Worm (Caenorhabditis elegans) whole organism, late embryonic: ENCODE results near the gene daf-22.

Source experiments
- ceh-24 ChIP-seq: sonication (generic microtip); optimal IDR thresholded peaks from 2 replicates; lab custom pipeline; 2016; ENCODE audit warnings: mild to moderate bottlenecking, missing genetic modification characterization, missing compliant biosample characterization
- ceh-30 ChIP-seq: fragments of 150-350 bp; optimal IDR thresholded peaks from 2 replicates; lab custom pipeline; 2014; ENCODE audit warnings: missing biosample characterization, missing genetic modification characterization
- dmd-4 ChIP-seq: sonication (generic microtip); optimal IDR thresholded peaks from 2 replicates; lab custom pipeline; 2016; ENCODE audit warnings: borderline replicate concordance, missing genetic modification characterization, missing compliant biosample characterization
- dve-1 ChIP-seq: sonication (generic microtip); optimal IDR thresholded peaks from 2 replicates; lab custom pipeline; 2017; ENCODE audit warnings: antibody characterized with exemption, mild to moderate bottlenecking, missing genetic modification characterization, missing compliant biosample characterization
- ets-4 ChIP-seq: sonication (generic microtip); optimal IDR thresholded peaks from 2 replicates; lab custom pipeline; 2016; ENCODE audit warnings: missing genetic modification characterization, missing compliant biosample characterization
- fkh-10 ChIP-seq: fragments of 150-350 bp; optimal IDR thresholded peaks from 2 replicates; lab custom pipeline; 2014; ENCODE audit warnings: missing biosample characterization, missing genetic modification reagents, missing genetic modification characterization
- gmeb-2 ChIP-seq: sonication (generic microtip); optimal IDR thresholded peaks from 2 replicates; lab custom pipeline; 2016; ENCODE audit warnings: missing genetic modification characterization, inconsistent platforms, missing compliant biosample characterization
- hlh-30 ChIP-seq: sonication (generic microtip); optimal IDR thresholded peaks from 2 replicates; lab custom pipeline; 2017; ENCODE audit warnings: antibody characterized with exemption, missing genetic modification characterization, missing compliant biosample characterization; ENCODE audit not compliant: insufficient read depth
- nfya-1 ChIP-seq: sonication (generic microtip); optimal IDR thresholded peaks from 2 replicates; lab custom pipeline; 2017; ENCODE audit warnings: missing genetic modification characterization, mild to moderate bottlenecking, missing compliant biosample characterization, antibody characterized with exemption, moderate library complexity
- nhr-11 ChIP-seq: fragments of 150-350 bp; optimal IDR thresholded peaks from 2 replicates; lab custom pipeline; 2014; ENCODE audit warnings: missing biosample characterization, missing genetic modification characterization
- nhr-232 ChIP-seq: sonication (generic microtip); optimal IDR thresholded peaks from 2 replicates; lab custom pipeline; 2016; ENCODE audit warnings: missing genetic modification characterization, missing compliant biosample characterization
- odd-2 ChIP-seq: sonication (generic microtip); optimal IDR thresholded peaks from 2 replicates; lab custom pipeline; 2017; ENCODE audit warnings: antibody characterized with exemption, mild to moderate bottlenecking, missing genetic modification characterization, missing compliant biosample characterization
- pqm-1 ChIP-seq: sonication (generic microtip); optimal IDR thresholded peaks from 2 replicates; lab custom pipeline; 2016; ENCODE audit warnings: missing genetic modification characterization, missing compliant biosample characterization

DNA sequence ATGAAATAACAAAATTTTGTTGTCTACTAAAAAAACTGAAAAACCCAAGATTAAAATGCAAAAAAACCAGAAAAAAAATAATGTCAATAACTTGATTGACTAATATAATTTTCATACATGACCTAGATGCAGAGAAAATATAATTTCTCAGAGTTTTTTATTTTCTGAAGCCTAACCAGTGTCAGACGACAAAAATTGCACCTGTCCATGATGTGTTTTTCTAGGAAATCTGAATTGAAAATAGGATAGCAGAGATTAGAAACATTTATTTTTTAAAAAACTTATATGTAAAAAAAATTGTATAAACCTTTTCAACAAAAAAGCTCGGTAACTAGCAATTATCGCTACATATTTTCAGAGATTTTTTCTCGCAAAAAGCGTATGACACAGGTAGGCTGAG lies 7.5 kb downstream of the daf-22 start:
- no peak for TF ChIP-seq nfya-1 (tag; lab: Kevin White, UChicago)
- TF ChIP-seq nhr-11 (tag; lab: Kevin White, UChicago): no peak
- no peak for TF ChIP-seq hlh-30 (tag; lab: Kevin White, UChicago)
- no peak for TF ChIP-seq odd-2 (tag; lab: Kevin White, UChicago)
- no peak for TF ChIP-seq ceh-30 (tag; lab: Kevin White, UChicago)
- no peak for TF ChIP-seq dmd-4 (tag; lab: Kevin White, UChicago)
- no peak for TF ChIP-seq nhr-232 (tag; lab: Kevin White, UChicago)
- no peak for TF ChIP-seq pqm-1 (tag; lab: Kevin White, UChicago)
- TF ChIP-seq ets-4 (tag; lab: Kevin White, UChicago): no peak
- TF ChIP-seq dve-1 (tag; lab: Kevin White, UChicago): no peak
- TF ChIP-seq ceh-24 (tag; lab: Kevin White, UChicago): no peak
- no peak for TF ChIP-seq gmeb-2
- TF ChIP-seq fkh-10 (GFP tag; lab: Kevin White, UChicago): no peak
